Fruit fly (Drosophila melanogaster) whole organism: ENCODE data around the gene CG9016.

Experiments used
- Dll ChIP-seq: fragments of >200 bp; optimal IDR thresholded peaks from 2 replicates; lab custom pipeline; 2017
- EcR ChIP-seq, 2 experiments: fragments of >200 bp; optimal IDR thresholded peaks; 2 replicates each; lab custom pipeline; 2017; ENCODE audit warnings: missing biosample characterization in 2 of 2, missing genetic modification characterization in 2 of 2, missing genetic modification reagents in 2 of 2
- usp ChIP-seq: fragments of >200 bp; optimal IDR thresholded peaks from 2 replicates; lab custom pipeline; 2017; ENCODE audit warnings: missing biosample characterization, missing genetic modification characterization, mixed read lengths

DNA sequence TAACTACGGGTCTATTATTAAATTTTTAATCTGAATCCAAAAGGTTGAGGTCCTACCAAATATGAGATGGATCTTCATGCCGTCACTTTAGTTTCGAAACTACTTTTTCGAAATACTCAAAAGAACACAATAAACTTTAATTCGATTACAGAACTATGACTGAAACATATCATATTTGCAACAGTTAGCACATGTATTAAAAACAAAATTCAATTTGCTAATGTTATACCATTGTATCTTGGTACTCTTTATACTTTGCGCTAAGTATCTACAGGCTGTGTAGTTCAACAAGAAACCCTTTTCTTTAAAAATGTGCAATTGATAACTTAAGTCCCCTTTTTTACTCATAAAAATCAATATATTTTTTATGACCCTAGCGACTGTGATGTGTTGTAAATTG lies 38.8 kb downstream of the CG9016 start, which contains the start of the genes Sfp26Ac and CG43185:
- TF ChIP-seq Dll (lab: Kevin White, UChicago) (no peak), EcR (GFP tag; optimal IDR thresholded peaks at IDR 0.05; lab: Kevin White, UChicago) (no peak), usp (GFP tag; lab: Kevin White, UChicago) (no peak)
